Worm (Caenorhabditis elegans): Measurements from ENCODE around the gene pssy-2.

The pssy-2 gene

DNA sequence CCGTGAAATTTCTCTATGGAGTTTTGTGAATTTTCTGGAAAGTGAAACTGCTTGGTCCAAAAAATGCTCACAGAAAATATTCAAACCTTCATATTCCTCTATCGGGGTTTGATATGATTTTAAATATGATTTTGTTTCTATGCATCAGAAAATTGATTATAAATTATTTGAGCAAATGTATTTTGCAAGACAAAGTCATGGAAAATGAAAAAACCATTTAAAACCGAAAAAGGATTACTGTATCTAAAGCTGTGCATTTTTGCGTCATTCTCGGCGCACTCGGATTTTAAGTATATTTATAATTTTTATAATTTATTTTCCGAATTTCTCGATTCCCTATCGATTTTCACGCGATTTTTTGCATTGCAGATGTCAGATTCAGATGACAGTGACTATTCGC is at the start of gene pssy-2:
Gene pssy-2, plus strand, starts transcription at position 301 of the 400 bp plus-strand sequence.
- TF ChIP-seq ztf-23 (GFP tag; IDR thresholded peaks at IDR 0.05) (no peak), cog-1 (tag; optimal IDR thresholded peaks at IDR 0.05) (no peak), klf-2 (GFP tag; conservative IDR thresholded peaks at IDR 0.05) (no peak)

DNA sequence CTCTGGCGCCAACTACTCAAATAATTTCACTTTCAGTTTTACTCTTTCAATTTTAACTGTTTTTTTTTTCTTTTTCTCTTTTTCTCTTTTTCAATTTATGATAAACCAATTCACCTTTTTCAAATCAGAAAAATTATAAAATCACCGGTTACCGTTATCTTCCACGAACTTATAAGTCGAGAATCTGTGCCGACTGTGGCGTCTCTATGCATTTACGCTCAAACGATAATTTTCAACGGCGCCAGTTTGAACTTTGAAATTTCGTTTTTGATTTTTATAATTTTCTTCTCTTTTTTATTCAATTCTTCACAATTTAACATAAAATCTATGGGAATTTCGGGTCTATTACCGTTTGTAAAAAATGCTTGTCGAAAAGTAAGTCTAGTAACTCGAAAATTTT is 48.2 kb upstream of the pssy-2 start, which contains the start of gene exo-1:
Gene exo-1, plus strand, starts transcription at position 101 of the 400 bp plus-strand sequence.
- TF ChIP-seq ref-1 (GFP tag; conservative IDR thresholded peaks at IDR 0.05) (no peak), flt-1 (GFP tag; IDR thresholded peaks at IDR 0.05) (no peak), tab-1 (GFP tag; IDR thresholded peaks at IDR 0.05) (no peak), T22C8.4 (GFP tag; IDR thresholded peaks at IDR 0.05) (no peak), ztf-29 (GFP tag; IDR thresholded peaks at IDR 0.05) (no peak), cog-1 (tag; optimal IDR thresholded peaks at IDR 0.05) (no peak), ztf-23 (GFP tag; IDR thresholded peaks at IDR 0.05) (no peak), klf-2 (GFP tag; conservative IDR thresholded peaks at IDR 0.05) (no peak)

ce11 chrIII:13426036-13426435 is 45.6 kb upstream of the pssy-2 start, which contains the start of gene cope-1:
cope-1 (plus strand) TSS chrIII:13426264.
- no peak for TF ChIP-seq T22C8.4 (GFP tag; IDR thresholded peaks at IDR 0.05)
- TF ChIP-seq tab-1 (GFP tag; IDR thresholded peaks at IDR 0.05), result no peak
- no peak for TF ChIP-seq ref-1 (GFP tag; conservative IDR thresholded peaks at IDR 0.05)
- TF ChIP-seq flt-1 (GFP tag; IDR thresholded peaks at IDR 0.05), result no peak
- no peak for TF ChIP-seq ztf-29 (GFP tag; IDR thresholded peaks at IDR 0.05)
- TF ChIP-seq med-1 (GFP tag; optimal IDR thresholded peaks at IDR 0.05; ENCODE audit: insufficient read depth), result no peak
- no peak for TF ChIP-seq klf-2 (GFP tag; conservative IDR thresholded peaks at IDR 0.05)
- TF ChIP-seq ztf-23 (GFP tag; IDR thresholded peaks at IDR 0.05), result no peak
- no peak for TF ChIP-seq cog-1 (tag; optimal IDR thresholded peaks at IDR 0.05)

ce11 chrIII:13427817-13428216 is 43.8 kb upstream of the pssy-2 start:
- TF ChIP-seq flt-1 (GFP tag; IDR thresholded peaks at IDR 0.05), result no peak
- no peak for TF ChIP-seq ztf-23 (GFP tag; IDR thresholded peaks at IDR 0.05)
- no peak for TF ChIP-seq klf-2 (GFP tag; conservative IDR thresholded peaks at IDR 0.05)
- TF ChIP-seq T22C8.4 (GFP tag; IDR thresholded peaks at IDR 0.05), result no peak
- no peak for TF ChIP-seq ztf-29 (GFP tag; IDR thresholded peaks at IDR 0.05)
- no peak for TF ChIP-seq cog-1 (tag; optimal IDR thresholded peaks at IDR 0.05)
- TF ChIP-seq ref-1 (GFP tag; conservative IDR thresholded peaks at IDR 0.05), result no peak

ce11 chrIII:13429668-13430067 is 41.9 kb upstream of the pssy-2 start, which contains the start of gene bli-5:
bli-5 (minus strand) TSS chrIII:13429768.
- TF ChIP-seq ref-1 (GFP tag; conservative IDR thresholded peaks at IDR 0.05) (no peak), med-1 (GFP tag; optimal IDR thresholded peaks at IDR 0.05; ENCODE audit: insufficient read depth) (no peak), tab-1 (GFP tag; IDR thresholded peaks at IDR 0.05) (no peak), ztf-23 (GFP tag; IDR thresholded peaks at IDR 0.05) (no peak), klf-2 (GFP tag; conservative IDR thresholded peaks at IDR 0.05) (no peak), ztf-29 (GFP tag; IDR thresholded peaks at IDR 0.05) (no peak), flt-1 (GFP tag; IDR thresholded peaks at IDR 0.05) (no peak), T22C8.4 (GFP tag; IDR thresholded peaks at IDR 0.05) (no peak), cog-1 (tag; optimal IDR thresholded peaks at IDR 0.05) (no peak)

ce11 chrIII:13430162-13430561 is 41.4 kb upstream of the pssy-2 start, which contains the start of gene trf-1:
trf-1 (plus strand) TSS chrIII:13430462.
- TF ChIP-seq T22C8.4 (GFP tag; IDR thresholded peaks at IDR 0.05) (no peak), klf-2 (GFP tag; conservative IDR thresholded peaks at IDR 0.05) (no peak), ref-1 (GFP tag; conservative IDR thresholded peaks at IDR 0.05) (no peak), tab-1 (GFP tag; IDR thresholded peaks at IDR 0.05) (no peak), ztf-23 (GFP tag; IDR thresholded peaks at IDR 0.05) (no peak), med-1 (GFP tag; optimal IDR thresholded peaks at IDR 0.05; ENCODE audit: insufficient read depth) (no peak), cog-1 (tag; optimal IDR thresholded peaks at IDR 0.05) (no peak), flt-1 (GFP tag; IDR thresholded peaks at IDR 0.05) (no peak)

DNA sequence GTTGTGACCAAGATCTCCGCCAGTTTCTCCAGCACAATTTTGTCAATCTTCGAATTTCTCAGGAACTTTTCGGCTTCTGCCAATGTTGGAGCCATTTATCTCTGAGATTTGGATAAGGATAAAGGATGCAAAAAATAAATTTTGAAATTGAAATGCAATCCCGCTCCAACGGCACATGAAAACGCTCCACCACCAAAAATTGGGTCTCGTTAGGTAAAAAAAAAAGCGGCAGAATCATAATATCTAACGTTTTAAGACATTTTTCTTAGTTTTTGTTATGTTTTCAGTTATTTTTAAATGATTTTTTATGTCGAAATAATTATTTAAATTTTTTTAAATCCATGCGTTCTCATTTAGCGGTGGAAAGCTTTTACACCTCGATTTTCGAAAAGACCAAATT is 37.2 kb upstream of the pssy-2 start, which contains the start of gene F45G2.7:
Gene F45G2.7, minus strand, starts transcription at position 101 of the 400 bp plus-strand sequence.
- no peak for TF ChIP-seq cog-1 (tag; optimal IDR thresholded peaks at IDR 0.05)
- no peak for TF ChIP-seq klf-2 (GFP tag; conservative IDR thresholded peaks at IDR 0.05)
- no peak for TF ChIP-seq T22C8.4 (GFP tag; IDR thresholded peaks at IDR 0.05)
- no peak for TF ChIP-seq ztf-23 (GFP tag; IDR thresholded peaks at IDR 0.05)
- TF ChIP-seq tab-1 (GFP tag; IDR thresholded peaks at IDR 0.05), result no peak
- no peak for TF ChIP-seq med-1 (GFP tag; optimal IDR thresholded peaks at IDR 0.05; ENCODE audit: insufficient read depth)
- no peak for TF ChIP-seq ztf-29 (GFP tag; IDR thresholded peaks at IDR 0.05)

- TF ChIP-seq klf-2 (GFP tag; conservative IDR thresholded peaks at IDR 0.05) (no peak), flt-1 (GFP tag; IDR thresholded peaks at IDR 0.05) (no peak), ztf-29 (GFP tag; IDR thresholded peaks at IDR 0.05) (no peak), ref-1 (GFP tag; conservative IDR thresholded peaks at IDR 0.05) (no peak), med-1 (GFP tag; optimal IDR thresholded peaks at IDR 0.05; ENCODE audit: insufficient read depth) (no peak), ztf-23 (GFP tag; IDR thresholded peaks at IDR 0.05) (no peak), tab-1 (GFP tag; IDR thresholded peaks at IDR 0.05) (no peak), T22C8.4 (GFP tag; IDR thresholded peaks at IDR 0.05) (no peak), cog-1 (tag; optimal IDR thresholded peaks at IDR 0.05) (no peak)
Observed at ce11 chrIII:13435570-13435969, 36.0 kb upstream of the pssy-2 start, which contains the start of gene F45G2.8. F45G2.8 (minus strand) TSS chrIII:13435670.

ce11 chrIII:13436843-13437242 is 34.8 kb upstream of the pssy-2 start, which contains the start of gene F45G2.9:
F45G2.9 (minus strand) TSS chrIII:13436943.
- no peak for TF ChIP-seq klf-2 (GFP tag; conservative IDR thresholded peaks at IDR 0.05)
- TF ChIP-seq cog-1 (tag; optimal IDR thresholded peaks at IDR 0.05), result no peak

DNA sequence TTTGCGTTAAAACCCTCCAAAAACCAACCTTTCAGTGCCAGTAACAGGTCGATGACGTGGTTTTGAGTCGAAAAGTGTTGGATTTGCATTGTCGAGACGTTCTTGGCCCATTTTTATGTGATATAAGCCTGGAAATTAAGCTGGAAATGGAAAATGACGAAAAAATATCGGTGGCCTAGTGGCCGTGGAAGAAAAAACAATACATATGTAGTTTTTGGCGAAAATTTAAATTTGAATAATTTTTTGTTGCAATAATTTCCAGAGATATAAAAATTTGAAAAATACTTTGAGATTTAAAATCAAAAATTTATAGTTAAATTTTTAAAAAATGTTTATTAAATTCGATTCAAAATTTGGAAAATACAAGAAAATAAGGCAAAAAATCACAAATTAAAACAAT is 32.2 kb upstream of the pssy-2 start, which contains the start of gene ciao-2B:
Gene ciao-2B, minus strand, starts transcription at position 130 of the 400 bp plus-strand sequence.
- no peak for TF ChIP-seq cog-1 (tag; optimal IDR thresholded peaks at IDR 0.05)
- TF ChIP-seq T22C8.4 (GFP tag; IDR thresholded peaks at IDR 0.05), result no peak
- TF ChIP-seq ztf-29 (GFP tag; IDR thresholded peaks at IDR 0.05), result no peak
- no peak for TF ChIP-seq ref-1 (GFP tag; conservative IDR thresholded peaks at IDR 0.05)
- TF ChIP-seq ztf-23 (GFP tag; IDR thresholded peaks at IDR 0.05), result no peak
- no peak for TF ChIP-seq med-1 (GFP tag; optimal IDR thresholded peaks at IDR 0.05; ENCODE audit: insufficient read depth)
- TF ChIP-seq klf-2 (GFP tag; conservative IDR thresholded peaks at IDR 0.05), result no peak
- TF ChIP-seq tab-1 (GFP tag; IDR thresholded peaks at IDR 0.05), result no peak
- no peak for TF ChIP-seq flt-1 (GFP tag; IDR thresholded peaks at IDR 0.05)
